Worm (Caenorhabditis elegans): Measurements from ENCODE around the gene R05G9.5.

DNA sequence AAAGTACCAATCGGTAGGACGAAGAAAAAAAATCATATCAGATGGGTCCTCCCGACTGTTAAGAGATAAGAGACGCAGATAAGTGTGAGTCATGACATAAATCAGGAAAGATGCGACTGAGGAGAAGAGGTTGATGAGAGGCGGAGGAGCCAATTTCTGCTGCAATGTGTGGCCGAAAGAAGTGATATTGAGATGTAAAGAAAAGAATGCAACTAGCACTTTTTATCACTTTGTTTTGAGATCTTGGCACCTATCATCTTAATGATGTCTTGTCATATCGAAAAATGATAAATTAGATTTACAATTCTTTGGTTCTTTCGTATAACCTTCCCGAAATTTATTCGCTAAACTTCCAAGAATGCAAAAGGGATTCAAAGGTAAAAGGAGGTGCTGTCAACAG, 18.0 kb downstream of the R05G9.5 start, which contains the start of gene del-10:
- no peak for TF ChIP-seq nhr-11 (tag; optimal IDR thresholded peaks at IDR 0.05)
- TF ChIP-seq nhr-77 (tag; optimal IDR thresholded peaks at IDR 0.05) = no peak
- TF ChIP-seq fos-1 (tag; optimal IDR thresholded peaks at IDR 0.05) = no peak
- no peak for TF ChIP-seq pqm-1 (tag; optimal IDR thresholded peaks at IDR 0.05)
- TF ChIP-seq elt-1 (tag; optimal IDR thresholded peaks at IDR 0.05) = no peak
- TF ChIP-seq mdl-1 (tag; optimal IDR thresholded peaks at IDR 0.05) = no peak
- no peak for TF ChIP-seq zag-1 (tag; optimal IDR thresholded peaks at IDR 0.05)
- no peak for TF ChIP-seq daf-12 (tag; optimal IDR thresholded peaks at IDR 0.05)
- TF ChIP-seq nhr-237 (tag; optimal IDR thresholded peaks at IDR 0.05) = no peak
- TF ChIP-seq ztf-4 (tag; optimal IDR thresholded peaks at IDR 0.05) = no peak
- TF ChIP-seq jun-1 (tag; optimal IDR thresholded peaks at IDR 0.05) = no peak

All from whole organism, L3 larva.